Fruit fly (Drosophila melanogaster) Kc167 (cell line): ENCODE data around the gene CG13040.

Experiments used
- Myc ChIP-seq: fragments of >200 bp; optimal IDR thresholded peaks from 2 replicates; lab custom pipeline; 2017; ENCODE audit warnings: missing external identifiers
- Sin3A ChIP-seq: fragments of >200 bp; optimal IDR thresholded peaks from 2 replicates; lab custom pipeline; 2018; ENCODE audit warnings: missing external identifiers
- h ChIP-seq: fragments of >200 bp; optimal IDR thresholded peaks from 3 replicates; lab custom pipeline; 2018; ENCODE audit warnings: missing external identifiers
- insv ChIP-seq: fragments of >200 bp; optimal IDR thresholded peaks from 3 replicates; lab custom pipeline; 2018; ENCODE audit warnings: missing external identifiers
- psq ChIP-seq: fragments of >200 bp; optimal IDR thresholded peaks from 2 replicates; lab custom pipeline; 2017; ENCODE audit warnings: missing external identifiers
- ttk ChIP-seq: sonication (Bioruptor generic); optimal IDR thresholded peaks from 2 replicates; lab custom pipeline; 2017; ENCODE audit warnings: missing external identifiers

CG13040 gene

DNA sequence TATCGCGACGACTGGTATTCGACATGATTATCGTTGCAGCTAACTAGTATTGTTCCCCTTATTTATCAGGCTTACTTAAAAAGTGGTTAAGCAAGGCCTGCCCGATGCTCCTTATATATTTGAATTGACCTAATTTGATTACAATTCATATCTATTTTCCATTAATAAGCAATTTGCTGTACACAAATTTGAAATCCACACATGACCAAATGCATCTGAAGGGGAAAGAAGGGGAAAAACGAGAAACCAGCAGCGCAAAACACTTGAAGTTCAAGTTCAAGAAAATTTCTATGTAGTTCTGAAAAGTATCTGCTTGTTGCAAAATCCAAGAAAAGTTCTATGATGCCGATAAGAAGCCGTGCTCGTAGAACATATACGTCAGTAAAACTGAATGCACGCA lies at the start of gene CG13040, which contains the start of gene CG13039:
Gene CG13040, minus strand, starts transcription at position 101 of the 400 bp plus-strand sequence.
Gene CG13039, minus strand, starts transcription at position 106 of the 400 bp plus-strand sequence.
- no peak for TF ChIP-seq Myc (lab: Kevin White, UChicago)
- no peak for TF ChIP-seq Sin3A (lab: Kevin White, UChicago)

DNA sequence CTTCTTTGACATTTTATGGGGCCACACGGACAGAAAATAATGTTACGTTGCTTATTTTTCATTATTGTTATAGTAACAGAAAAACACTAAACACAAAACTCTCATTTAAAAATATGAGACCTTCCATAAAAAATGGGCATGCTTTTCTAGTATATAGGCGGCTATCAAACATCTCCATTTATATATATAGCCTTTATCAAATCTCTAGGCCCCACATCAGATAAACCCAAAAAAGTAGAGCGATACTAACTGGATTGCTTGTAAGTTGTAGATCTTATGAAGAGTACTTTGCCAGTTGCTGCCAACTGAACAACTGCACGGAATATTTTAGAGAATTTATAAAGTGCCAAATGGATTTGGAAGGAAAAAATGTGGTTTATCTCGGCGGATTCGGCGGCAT lies 43.0 kb upstream of the CG13040 start, which contains the start of gene CG18814:
Gene CG18814, plus strand, starts transcription at position 301 of the 400 bp plus-strand sequence.
- TF ChIP-seq h (no peak), Myc (lab: Kevin White, UChicago) (no peak), insv (no peak)

- TF ChIP-seq Myc (lab: Kevin White, UChicago) (no peak), psq (lab: Kevin White, UChicago) (no peak), h (no peak), Sin3A (lab: Kevin White, UChicago) (no peak), ttk (no peak), insv (no peak)
Measured at dm6 chr3L:16368199-16368598, 41.6 kb upstream of the CG13040 start, which contains the start of gene CG4842. Gene CG4842 (plus strand): TSS chr3L:16368389.

DNA sequence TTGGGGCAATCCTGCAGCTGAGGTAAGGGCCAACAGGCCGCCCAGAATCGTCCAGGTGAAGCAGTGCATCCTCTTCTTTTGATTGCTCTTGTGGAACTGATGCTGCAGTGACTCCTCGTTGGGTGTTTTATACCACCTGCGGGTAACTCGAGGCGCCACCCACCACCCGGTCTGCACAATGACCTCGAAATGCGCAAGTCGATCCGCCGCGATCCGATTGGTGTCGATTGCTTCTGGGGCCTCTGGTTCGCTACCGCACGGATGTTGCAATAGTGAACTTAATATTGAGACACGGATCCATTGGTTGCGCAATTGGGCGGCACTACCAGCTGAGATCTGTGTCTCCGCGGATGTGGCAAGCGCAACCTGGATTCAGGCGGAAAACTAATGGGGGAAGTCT lies 40.7 kb upstream of the CG13040 start, which contains the start of gene Cpr72Ec:
Gene Cpr72Ec, minus strand, starts transcription at position 101 of the 400 bp plus-strand sequence.
- TF ChIP-seq h (no peak), Myc (lab: Kevin White, UChicago) (no peak), insv (no peak), Sin3A (lab: Kevin White, UChicago) (no peak), psq (lab: Kevin White, UChicago) (no peak), ttk (no peak)

dm6 chr3L:16364599-16364998 lies 38.0 kb upstream of the CG13040 start, which contains the start of gene Cpr72Eb:
Gene Cpr72Eb (plus strand): TSS chr3L:16364899.
- TF ChIP-seq Myc (lab: Kevin White, UChicago) (no peak), h (no peak), psq (lab: Kevin White, UChicago) (no peak), Sin3A (lab: Kevin White, UChicago) (no peak), ttk (no peak), insv (no peak)

DNA sequence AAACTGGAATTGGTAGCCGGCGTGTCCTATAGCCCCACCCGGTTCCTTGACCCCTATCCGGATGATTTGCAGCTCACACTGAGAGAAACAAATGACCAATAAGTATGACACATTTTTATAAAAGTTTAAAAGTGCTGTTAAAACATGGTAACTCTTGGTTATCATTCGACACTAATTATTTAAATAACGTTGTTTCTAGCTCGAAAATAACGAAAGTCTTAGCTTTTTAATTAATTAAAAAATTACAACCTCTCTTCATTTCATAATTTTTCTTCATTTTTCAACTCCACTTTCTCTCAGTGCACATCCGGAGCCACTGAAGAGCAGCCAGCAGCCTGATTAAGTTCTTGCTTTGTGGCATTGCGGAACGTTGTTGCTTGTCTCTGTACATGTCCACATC lies 37.6 kb upstream of the CG13040 start:
- TF ChIP-seq Sin3A (lab: Kevin White, UChicago) (no peak), h (no peak), psq (lab: Kevin White, UChicago) (no peak), Myc (lab: Kevin White, UChicago) (no peak), insv (no peak), ttk (no peak)

dm6 chr3L:16362119-16362653 lies 35.6 kb upstream of the CG13040 start, which contains the start of gene Cpr72Ea:
Gene Cpr72Ea (plus strand): TSS chr3L:16362603.
- TF ChIP-seq Sin3A (lab: Kevin White, UChicago) (no peak), ttk (no peak), Myc (lab: Kevin White, UChicago) (no peak), insv (no peak)

DNA sequence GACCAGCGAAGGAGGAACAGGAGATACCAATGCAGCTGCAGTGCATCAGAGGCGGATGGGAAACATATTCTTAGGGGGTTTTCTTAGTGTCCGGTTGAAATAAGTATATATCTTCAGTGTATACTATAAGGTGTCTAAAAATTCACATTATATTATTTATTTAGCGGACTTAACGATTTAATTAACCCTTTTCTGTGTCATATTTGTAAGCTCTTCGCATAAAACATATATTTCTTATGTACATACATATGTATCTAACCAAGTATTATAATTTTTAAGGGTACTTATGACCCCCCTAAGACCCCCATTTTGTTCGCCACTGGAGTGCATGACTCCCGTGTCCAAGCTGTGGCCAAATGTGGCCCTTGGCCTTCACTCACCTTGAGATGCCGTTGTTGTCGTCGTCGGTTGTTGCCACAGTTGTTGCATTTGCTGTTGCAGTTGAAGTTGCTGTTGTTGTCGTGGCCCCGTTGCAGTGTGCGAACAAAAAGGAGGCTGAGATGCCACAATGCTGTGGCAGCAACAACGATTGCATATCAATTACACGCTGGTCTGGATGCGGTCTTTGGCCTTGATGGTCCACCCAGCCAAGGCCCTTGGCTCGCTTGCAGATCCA lies 34.8 kb upstream of the CG13040 start:
- no peak for TF ChIP-seq h
- TF ChIP-seq Sin3A (lab: Kevin White, UChicago), result no peak
- TF ChIP-seq insv, result no peak
- TF ChIP-seq ttk, result no peak
- no peak for TF ChIP-seq Myc (lab: Kevin White, UChicago)
- TF ChIP-seq psq (lab: Kevin White, UChicago), result no peak

DNA sequence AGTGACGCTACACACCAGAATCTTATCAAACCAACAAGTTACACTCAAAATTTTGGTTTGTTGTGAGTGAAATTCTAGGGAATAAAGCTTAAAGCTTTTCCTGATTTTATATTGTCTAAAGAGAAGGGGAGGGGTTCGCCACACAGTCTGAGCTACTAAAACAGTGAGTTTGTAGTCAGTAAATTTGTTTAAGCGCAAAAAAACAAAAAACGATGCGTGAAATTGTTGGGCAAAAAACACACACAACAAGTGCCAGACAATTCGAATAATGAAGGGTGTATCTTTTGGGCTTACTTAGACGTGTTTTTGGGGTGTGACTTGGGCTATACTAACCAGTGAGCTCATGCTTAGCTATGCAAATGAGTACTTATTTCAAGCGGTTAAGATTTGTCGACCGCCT lies 33.2 kb upstream of the CG13040 start:
- TF ChIP-seq insv (no peak), psq (lab: Kevin White, UChicago) (no peak), h (no peak)

DNA sequence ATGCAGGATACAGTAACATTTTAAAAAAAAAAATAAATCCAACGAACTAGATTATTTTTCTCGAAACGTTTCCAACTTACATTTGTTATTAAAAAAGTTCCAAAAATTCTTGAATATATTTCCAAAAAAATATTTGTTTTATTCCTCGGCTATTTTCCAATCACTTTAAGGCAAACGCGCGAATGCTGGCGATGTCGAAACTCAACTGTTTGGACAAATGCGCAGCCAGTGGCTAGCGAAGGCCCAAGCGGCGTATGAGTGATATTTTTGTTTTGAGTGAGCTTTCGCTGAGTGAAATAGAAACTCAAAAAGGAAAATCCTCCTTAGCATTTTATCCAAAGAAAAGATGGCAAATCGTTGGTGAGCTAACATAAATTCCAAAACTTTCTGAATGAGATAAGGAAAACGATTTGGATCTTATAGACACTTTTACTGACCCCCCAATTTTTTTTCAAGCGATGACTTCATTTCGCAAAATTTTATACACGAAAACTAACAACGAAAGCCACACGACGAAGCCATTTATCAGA lies 32.7 kb upstream of the CG13040 start, which contains the start of gene ringer:
Gene ringer, minus strand, starts transcription at position 210 of the 530 bp plus-strand sequence.
- TF ChIP-seq psq (lab: Kevin White, UChicago) (no peak), Sin3A (lab: Kevin White, UChicago) (no peak), h (no peak), insv (no peak), Myc (lab: Kevin White, UChicago) (no peak), ttk (no peak)

DNA sequence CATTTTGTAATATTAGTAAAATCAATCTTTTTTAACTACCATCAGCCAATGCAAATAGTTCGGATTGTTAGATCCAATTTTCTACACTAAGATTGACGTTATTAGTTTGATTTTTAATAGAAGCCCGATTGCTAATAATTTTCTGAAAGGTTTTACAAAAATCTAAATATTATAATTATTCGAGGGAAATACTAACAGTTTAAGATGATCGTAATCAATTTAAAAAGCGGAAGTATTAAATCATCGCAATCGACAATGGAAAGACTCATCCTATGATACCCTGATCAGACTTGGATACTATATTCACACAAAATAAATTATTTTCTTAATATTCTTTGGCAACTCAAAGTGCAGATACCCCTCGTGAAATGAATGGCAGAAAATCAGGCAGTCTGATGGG lies 31.3 kb upstream of the CG13040 start:
- TF ChIP-seq h (no peak), insv (no peak), Myc (lab: Kevin White, UChicago) (no peak), ttk (no peak), Sin3A (lab: Kevin White, UChicago) (no peak), psq (lab: Kevin White, UChicago) (no peak)

DNA sequence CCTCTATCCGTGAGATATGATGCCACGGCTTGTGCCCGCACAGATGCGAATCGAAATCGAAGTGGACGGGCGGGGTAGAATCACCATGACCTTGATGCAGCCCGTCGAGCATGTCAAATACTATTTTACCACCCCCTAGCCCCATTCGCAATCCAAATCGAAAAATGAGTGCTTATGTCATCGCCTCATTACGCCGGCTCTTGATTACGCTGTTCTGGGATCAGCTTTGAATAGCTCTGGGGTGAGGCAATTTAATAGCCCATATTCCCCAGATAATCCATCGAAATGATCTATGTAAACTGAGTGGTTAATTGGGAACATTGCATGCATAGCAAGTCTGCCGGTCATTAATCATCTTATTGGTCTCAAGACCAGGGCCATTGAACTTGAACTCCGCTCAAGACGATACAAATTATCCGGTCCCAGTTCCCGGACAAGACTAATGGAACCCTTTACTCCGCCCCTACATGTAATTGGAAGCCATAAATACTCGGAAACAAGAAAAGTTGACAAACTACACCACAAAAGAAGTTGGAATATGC lies 30.7 kb upstream of the CG13040 start:
- TF ChIP-seq ttk (no peak), psq (lab: Kevin White, UChicago) (no peak)

DNA sequence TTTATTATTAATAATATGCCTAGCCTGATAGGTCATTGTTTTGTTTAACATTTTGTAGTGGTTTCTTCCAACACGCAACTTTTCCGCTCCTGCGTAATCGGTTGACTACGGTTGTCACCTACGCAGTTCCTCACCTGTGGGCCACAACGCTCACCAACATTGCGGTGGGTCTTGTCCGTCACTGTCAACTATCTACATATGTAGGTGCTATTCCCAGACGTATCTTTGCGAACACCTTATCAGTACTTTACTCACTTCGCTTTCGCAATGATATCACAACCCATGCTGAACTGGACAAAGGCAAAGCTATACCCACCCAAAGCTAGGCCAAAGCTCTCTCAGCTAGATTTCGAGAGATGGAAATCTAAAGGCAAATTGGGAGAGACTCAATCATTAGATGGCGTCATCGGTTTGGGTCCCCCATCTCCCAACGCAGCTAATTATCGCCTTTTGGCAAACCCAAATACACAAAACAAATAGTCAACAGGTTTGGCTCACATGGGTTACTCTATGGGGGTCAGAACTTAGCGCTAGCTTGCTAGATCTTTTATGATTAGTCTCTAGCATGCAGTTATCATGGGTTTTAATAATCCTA lies 29.7 kb upstream of the CG13040 start:
- TF ChIP-seq Sin3A (lab: Kevin White, UChicago), result no peak
- no peak for TF ChIP-seq ttk
- no peak for TF ChIP-seq h
- no peak for TF ChIP-seq psq (lab: Kevin White, UChicago)
- TF ChIP-seq Myc (lab: Kevin White, UChicago), result no peak
- no peak for TF ChIP-seq insv
